Worm (Caenorhabditis elegans) whole organism, midembryonic: ENCODE results near the gene Y55D5A.4.

Experiments
- T22C8.4 ChIP-seq: fragments of 200-800 bp; sonication (Bioruptor generic); IDR thresholded peaks from 2 replicates; pipeline ENCODE4 v1.3.6; 2022; ENCODE audit warnings: missing genetic modification characterization, missing compliant biosample characterization
- cog-1 ChIP-seq: sonication (generic microtip); optimal IDR thresholded peaks from 2 replicates; lab custom pipeline; 2016; ENCODE audit warnings: missing genetic modification characterization, missing compliant biosample characterization
- flt-1 ChIP-seq: fragments of 200-800 bp; sonication (Bioruptor generic); IDR thresholded peaks from 2 replicates; pipeline ENCODE4 v1.3.6; 2022; ENCODE audit warnings: missing genetic modification characterization, missing compliant biosample characterization
- klf-2 ChIP-seq: fragments of 200-800 bp; sonication (Bioruptor generic); conservative IDR thresholded peaks from 2 replicates; pipeline ENCODE4 v1.3.6; 2022; ENCODE audit warnings: missing genetic modification reagents, missing genetic modification characterization, missing compliant biosample characterization
- med-1 ChIP-seq: sonication (generic microtip); optimal IDR thresholded peaks from 2 replicates; lab custom pipeline; 2017; ENCODE audit warnings: missing genetic modification characterization, mild to moderate bottlenecking, missing compliant biosample characterization, antibody characterized with exemption, missing genetic modification reagents; ENCODE audit not compliant: insufficient read depth
- ref-1 ChIP-seq: fragments of 200-800 bp; sonication (Bioruptor generic); conservative IDR thresholded peaks from 2 replicates; pipeline ENCODE4 v1.3.6; 2022; ENCODE audit warnings: missing genetic modification reagents, missing genetic modification characterization, missing compliant biosample characterization
- tab-1 ChIP-seq: fragments of 200-800 bp; sonication (Bioruptor generic); IDR thresholded peaks from 2 replicates; pipeline ENCODE4 v1.3.6; 2022; ENCODE audit warnings: missing genetic modification characterization, missing compliant biosample characterization
- ztf-23 ChIP-seq: fragments of 200-800 bp; sonication (Bioruptor generic); IDR thresholded peaks from 2 replicates; pipeline ENCODE4 v1.3.6; 2022; ENCODE audit warnings: missing genetic modification reagents, missing genetic modification characterization, missing compliant biosample characterization
- ztf-29 ChIP-seq: fragments of 200-800 bp; sonication (Bioruptor generic); IDR thresholded peaks from 2 replicates; pipeline ENCODE4 v1.3.6; 2022; ENCODE audit warnings: missing genetic modification reagents, missing genetic modification characterization, missing compliant biosample characterization

Y55D5A.4 gene

DNA sequence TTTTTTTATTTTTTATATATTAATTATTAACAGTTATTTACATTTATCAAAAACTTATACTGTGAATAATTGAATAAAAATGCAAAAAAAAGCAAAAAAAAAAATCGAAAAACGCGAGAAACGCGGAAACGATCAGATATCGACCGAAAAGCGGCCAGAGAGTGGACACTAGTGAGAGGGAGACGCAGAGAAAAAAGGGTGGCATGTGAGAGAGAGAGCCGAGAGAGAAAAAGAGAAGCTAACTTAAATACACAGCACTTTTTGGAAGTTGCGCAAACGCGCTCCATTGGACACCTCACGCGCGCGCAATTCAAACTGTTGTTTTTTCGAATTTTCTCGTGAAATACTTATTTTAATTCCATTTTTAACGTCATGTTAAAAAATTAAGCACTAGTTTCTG is 23.4 kb downstream of the Y55D5A.4 start:
- TF ChIP-seq ref-1 (GFP tag; lab: Robert Waterston, UW) (no peak), cog-1 (tag; lab: Kevin White, UChicago) (peak; percentile 47), med-1 (GFP tag; lab: Kevin White, UChicago) (no peak), T22C8.4 (peak; percentile 59), ztf-29 (GFP tag; lab: Robert Waterston, UW) (peak; percentile 66), flt-1 (GFP tag; lab: Robert Waterston, UW) (peak; percentile 69), tab-1 (GFP tag; lab: Robert Waterston, UW) (no peak), ztf-23 (GFP tag; lab: Robert Waterston, UW) (no peak), klf-2 (GFP tag; lab: Robert Waterston, UW) (no peak)

DNA sequence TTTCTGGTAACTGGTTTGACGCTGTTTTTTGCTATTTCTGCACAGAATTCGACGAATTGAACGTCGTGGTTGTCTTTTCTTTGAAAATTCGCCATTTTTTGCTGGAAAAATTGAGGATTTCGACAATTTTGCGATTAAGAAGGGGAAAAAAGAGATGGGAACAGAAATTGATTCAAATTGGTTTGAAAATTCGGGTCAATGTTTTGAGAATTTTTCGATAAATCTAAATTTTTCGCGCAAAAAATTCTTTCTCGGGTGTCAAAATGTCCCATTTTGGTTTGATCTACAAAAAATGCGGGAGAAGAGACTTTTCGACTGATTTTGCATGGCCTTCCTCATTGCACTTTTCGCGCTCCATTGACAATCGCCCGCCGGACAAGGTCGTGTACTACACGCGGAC is 24.3 kb downstream of the Y55D5A.4 start, which contains the start of gene H05C05.2:
H05C05.2 (minus strand) TSS at position 101 of the 400 bp plus-strand sequence.
- TF ChIP-seq tab-1 (GFP tag; lab: Robert Waterston, UW) (no peak), klf-2 (GFP tag; lab: Robert Waterston, UW) (no peak), flt-1 (GFP tag; lab: Robert Waterston, UW) (no peak), ztf-23 (GFP tag; lab: Robert Waterston, UW) (no peak), ztf-29 (GFP tag; lab: Robert Waterston, UW) (no peak), T22C8.4 (no peak), ref-1 (GFP tag; lab: Robert Waterston, UW) (no peak), med-1 (GFP tag; lab: Kevin White, UChicago) (no peak), cog-1 (tag; lab: Kevin White, UChicago) (no peak)

DNA sequence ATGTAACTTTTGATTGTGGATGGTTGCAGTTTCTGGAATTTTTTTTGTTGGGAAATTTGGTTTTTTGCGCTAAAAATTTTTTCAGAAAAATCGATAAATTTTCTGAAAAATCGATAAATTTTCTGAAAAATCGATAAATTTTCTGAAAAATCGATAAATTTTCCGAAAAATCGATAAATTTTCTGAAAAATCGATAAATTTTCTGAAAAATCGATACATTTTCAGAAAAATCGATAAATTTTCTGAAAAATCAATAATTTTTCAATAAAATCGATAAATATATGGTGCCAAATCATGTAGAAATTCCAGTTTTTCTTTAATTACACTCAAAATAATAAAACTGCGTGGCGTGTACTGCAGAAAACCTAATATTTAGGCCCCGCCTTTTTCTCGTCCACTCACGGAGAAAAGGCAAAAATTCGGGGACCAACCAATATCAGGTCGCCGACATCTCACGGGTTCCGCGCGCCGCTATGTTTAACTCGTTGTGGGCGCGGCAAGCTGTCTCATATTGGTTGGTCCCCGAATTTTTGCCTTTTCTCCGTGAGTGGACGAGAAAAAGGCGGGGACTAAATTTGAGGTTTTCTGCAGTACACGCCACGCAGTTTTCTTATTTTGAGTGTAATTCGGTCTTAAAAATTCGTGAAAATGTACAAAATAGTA is 26.8 kb downstream of the Y55D5A.4 start:
- peak; percentile 91 for TF ChIP-seq T22C8.4

ce11 chrIII:2961840-2962239 is 28.0 kb downstream of the Y55D5A.4 start:
- TF ChIP-seq ztf-29 (GFP tag; lab: Robert Waterston, UW), result no peak
- TF ChIP-seq T22C8.4, result peak; percentile 72

- TF ChIP-seq T22C8.4, result peak; percentile 98
These were observed 29.0 kb downstream of the Y55D5A.4 start for ce11 chrIII:2960740-2961361.

- TF ChIP-seq klf-2 (GFP tag; lab: Robert Waterston, UW) (no peak), T22C8.4 (no peak), tab-1 (GFP tag; lab: Robert Waterston, UW) (no peak), ztf-23 (GFP tag; lab: Robert Waterston, UW) (no peak), cog-1 (tag; lab: Kevin White, UChicago) (no peak), med-1 (GFP tag; lab: Kevin White, UChicago) (no peak), flt-1 (GFP tag; lab: Robert Waterston, UW) (no peak), ztf-29 (GFP tag; lab: Robert Waterston, UW) (no peak), ref-1 (GFP tag; lab: Robert Waterston, UW) (no peak)
These were observed 37.4 kb downstream of the Y55D5A.4 start for ce11 chrIII:2952437-2952836.

- TF ChIP-seq ztf-23 (GFP tag; lab: Robert Waterston, UW), result no peak
- no peak for TF ChIP-seq med-1 (GFP tag; lab: Kevin White, UChicago)
- TF ChIP-seq tab-1 (GFP tag; lab: Robert Waterston, UW), result no peak
- no peak for TF ChIP-seq klf-2 (GFP tag; lab: Robert Waterston, UW)
- no peak for TF ChIP-seq ztf-29 (GFP tag; lab: Robert Waterston, UW)
- no peak for TF ChIP-seq cog-1 (tag; lab: Kevin White, UChicago)
- TF ChIP-seq ref-1 (GFP tag; lab: Robert Waterston, UW), result no peak
- TF ChIP-seq flt-1 (GFP tag; lab: Robert Waterston, UW), result no peak
- TF ChIP-seq T22C8.4, result no peak
These were observed 41.4 kb downstream of the Y55D5A.4 start for ce11 chrIII:2948310-2948961.

DNA sequence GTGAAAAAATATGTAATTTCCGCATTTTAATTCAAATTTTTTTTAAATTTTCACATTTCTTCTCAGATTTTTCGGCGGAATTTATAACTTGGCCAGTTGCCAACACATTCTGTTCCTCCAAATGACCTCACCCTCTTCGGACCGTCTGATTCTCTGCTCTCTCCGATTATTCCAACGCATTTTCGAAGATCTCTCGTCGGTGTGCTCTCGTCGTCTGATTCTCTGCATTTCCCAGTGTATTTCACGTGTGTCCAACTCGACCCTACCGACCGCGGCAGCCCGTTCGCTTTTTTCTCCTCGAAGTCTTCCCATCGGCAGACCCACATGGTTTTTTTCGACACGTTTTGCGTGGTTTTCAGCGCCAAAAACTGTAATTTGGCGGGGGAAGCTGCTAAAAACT is 42.6 kb downstream of the Y55D5A.4 start:
- no peak for TF ChIP-seq med-1 (GFP tag; lab: Kevin White, UChicago)
- TF ChIP-seq ztf-23 (GFP tag; lab: Robert Waterston, UW), result no peak
- TF ChIP-seq ztf-29 (GFP tag; lab: Robert Waterston, UW), result no peak
- TF ChIP-seq ref-1 (GFP tag; lab: Robert Waterston, UW), result no peak
- no peak for TF ChIP-seq tab-1 (GFP tag; lab: Robert Waterston, UW)
- TF ChIP-seq cog-1 (tag; lab: Kevin White, UChicago), result no peak
- TF ChIP-seq klf-2 (GFP tag; lab: Robert Waterston, UW), result no peak
- TF ChIP-seq flt-1 (GFP tag; lab: Robert Waterston, UW), result no peak
- TF ChIP-seq T22C8.4, result no peak

ce11 chrIII:2946626-2947168 is 43.2 kb downstream of the Y55D5A.4 start, which contains the start of gene H05C05.1:
Gene H05C05.1, plus strand, starts transcription at chrIII:2947118.
- TF ChIP-seq T22C8.4 (no peak), klf-2 (GFP tag; lab: Robert Waterston, UW) (no peak), ztf-23 (GFP tag; lab: Robert Waterston, UW) (no peak), flt-1 (GFP tag; lab: Robert Waterston, UW) (no peak), cog-1 (tag; lab: Kevin White, UChicago) (no peak), tab-1 (GFP tag; lab: Robert Waterston, UW) (no peak), ztf-29 (GFP tag; lab: Robert Waterston, UW) (no peak), med-1 (GFP tag; lab: Kevin White, UChicago) (no peak), ref-1 (GFP tag; lab: Robert Waterston, UW) (no peak)
